Worm (Caenorhabditis elegans): ENCODE results near the gene nhr-34.

DNA sequence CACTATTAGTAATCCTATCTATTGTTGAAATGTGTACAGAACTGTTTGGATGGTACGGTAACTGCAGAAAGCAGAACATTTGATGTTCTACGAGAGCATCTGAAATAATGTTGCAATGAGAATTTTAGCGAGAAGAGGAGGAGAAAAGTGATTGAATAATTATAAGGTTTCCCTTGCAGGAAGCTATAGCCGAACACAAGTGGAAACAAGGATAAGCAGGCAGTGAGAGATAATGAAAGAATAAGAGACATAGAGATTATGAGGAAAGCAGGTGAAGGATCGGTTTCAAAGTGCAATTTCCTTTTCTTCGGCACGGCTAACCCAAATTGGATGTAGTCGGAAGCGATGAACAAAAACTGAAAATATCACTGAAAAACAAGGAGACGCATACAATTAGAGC, 33.5 kb downstream of the nhr-34 start, which contains the start of gene del-2:
- TF ChIP-seq nhr-237 (tag; optimal IDR thresholded peaks at IDR 0.05) (no peak), mbf-1 (tag; optimal IDR thresholded peaks at IDR 0.05) (no peak), ceh-82 (tag; optimal IDR thresholded peaks at IDR 0.05) (no peak), snpc-4 (tag; optimal IDR thresholded peaks at IDR 0.05) (no peak), dmd-4 (tag; optimal IDR thresholded peaks at IDR 0.05) (no peak), ZK546.5 (tag; optimal IDR thresholded peaks at IDR 0.05) (no peak), ama-1 (optimal IDR thresholded peaks at IDR 0.05) (no peak), unc-39 (tag; optimal IDR thresholded peaks at IDR 0.05) (no peak), zag-1 (tag; optimal IDR thresholded peaks at IDR 0.05) (no peak), alr-1 (tag; optimal IDR thresholded peaks at IDR 0.05) (no peak), ztf-11 (tag; optimal IDR thresholded peaks at IDR 0.05) (no peak), skn-1 (tag; optimal IDR thresholded peaks at IDR 0.05) (no peak)
